Fruit fly (Drosophila melanogaster): Measurements from ENCODE around the gene CG42564.

Gene CG42564

dm6 chr3R:6405674-6406565 lies 31.6 kb downstream of the CG42564 start, which contains the start of gene Dmtn (continued):
- TF ChIP-seq CG8388 (GFP tag; optimal IDR thresholded peaks at IDR 0.05) (peak; percentile 30), NC2α (GFP tag; optimal IDR thresholded peaks at IDR 0.05) (peak; percentile 24), repo (GFP tag; optimal IDR thresholded peaks at IDR 0.05) (peak; percentile 4), lmd (GFP tag; IDR thresholded peaks at IDR 0.05) (no peak), Nf-YB (GFP tag; optimal IDR thresholded peaks at IDR 0.05) (no peak), ro (GFP tag; IDR thresholded peaks at IDR 0.05) (no peak), CG14860 (GFP tag; IDR thresholded peaks at IDR 0.05; ENCODE audit: partially characterized antibody) (no peak), fd64A (GFP tag; optimal IDR thresholded peaks at IDR 0.05) (peak; percentile 34), ap (GFP tag; IDR thresholded peaks at IDR 0.05) (no peak), ftz-f1 (GFP tag; optimal IDR thresholded peaks at IDR 0.05) (peak; percentile 68), CG12071 (GFP tag; optimal IDR thresholded peaks at IDR 0.05) (peak; percentile 35), CG9876 (GFP tag; optimal IDR thresholded peaks at IDR 0.05) (no peak), NC2β (GFP tag; optimal IDR thresholded peaks at IDR 0.05) (no peak), Max (GFP tag; optimal IDR thresholded peaks at IDR 0.05) (no peak), CG12769 (tag; optimal IDR thresholded peaks at IDR 0.05) (no peak), CG4282 (GFP tag; optimal IDR thresholded peaks at IDR 0.05) (peak; percentile 71), Camta (GFP tag; optimal IDR thresholded peaks at IDR 0.05) (no peak), CG1792 (GFP tag; optimal IDR thresholded peaks at IDR 0.05) (no peak), tll (GFP tag; optimal IDR thresholded peaks at IDR 0.05) (peak in 1 of 2 experiments; percentile 82), CG2120 (GFP tag; optimal IDR thresholded peaks at IDR 0.05) (peak; percentile 32), CG6765 (GFP tag; optimal IDR thresholded peaks at IDR 0.05) (no peak), CG9727 (GFP tag; optimal IDR thresholded peaks at IDR 0.05) (peak; percentile 51), vnd (GFP tag; IDR thresholded peaks at IDR 0.05; ENCODE audit: partially characterized antibody) (no peak), BEAF-32 (GFP tag; optimal IDR thresholded peaks at IDR 0.05) (peak; percentile 25), cg (GFP tag; optimal IDR thresholded peaks at IDR 0.05) (peak; percentile 62), CG4730 (GFP tag; IDR thresholded peaks at IDR 0.05) (no peak), pan (optimal IDR thresholded peaks at IDR 0.05) (no peak), pan (GFP tag; optimal IDR thresholded peaks at IDR 0.05 in 1 of 2, IDR thresholded peaks at IDR 0.05 in 1 of 2) (no peak), CG10267 (tag; optimal IDR thresholded peaks at IDR 0.05) (peak; percentile 46), C15 (GFP tag; IDR thresholded peaks at IDR 0.05) (no peak), wek (GFP tag; optimal IDR thresholded peaks at IDR 0.05) (peak; percentile 46), CG13894 (tag; optimal IDR thresholded peaks at IDR 0.05) (peak; percentile 44), Gug (GFP tag; IDR thresholded peaks at IDR 0.05) (peak; percentile 3; the same call in 1 of the 4 replicates), Eip74EF (GFP tag; optimal IDR thresholded peaks at IDR 0.05) (peak in 1 of 2 experiments; percentile 26), kni (GFP tag; optimal IDR thresholded peaks at IDR 0.05) (peak; percentile 60), CG17359 (tag; optimal IDR thresholded peaks at IDR 0.05) (peak; percentile 30), CG15601 (tag; optimal IDR thresholded peaks at IDR 0.05) (peak; percentile 16), Hand (GFP tag; optimal IDR thresholded peaks at IDR 0.05) (no peak), nau (GFP tag; optimal IDR thresholded peaks at IDR 0.05) (peak; percentile 39), GATAe (GFP tag; conservative IDR thresholded peaks at IDR 0.05) (no peak), lilli (GFP tag; optimal IDR thresholded peaks at IDR 0.05) (no peak), CG15696 (tag; optimal IDR thresholded peaks at IDR 0.05) (peak; percentile 16), grau (tag; optimal IDR thresholded peaks at IDR 0.05) (peak; percentile 28), CG13424 (tag; optimal IDR thresholded peaks at IDR 0.05) (peak; percentile 52), fd102C (GFP tag; optimal IDR thresholded peaks at IDR 0.05) (peak; percentile 21), fd3F (GFP tag; optimal IDR thresholded peaks at IDR 0.05) (no peak), CG6254 (GFP tag; optimal IDR thresholded peaks at IDR 0.05) (peak; percentile 17)

Data from whole organism, embryonic.